Comparison of ENCODE assay signal across 2 fruit fly cellular contexts in the genomic region with DNA sequence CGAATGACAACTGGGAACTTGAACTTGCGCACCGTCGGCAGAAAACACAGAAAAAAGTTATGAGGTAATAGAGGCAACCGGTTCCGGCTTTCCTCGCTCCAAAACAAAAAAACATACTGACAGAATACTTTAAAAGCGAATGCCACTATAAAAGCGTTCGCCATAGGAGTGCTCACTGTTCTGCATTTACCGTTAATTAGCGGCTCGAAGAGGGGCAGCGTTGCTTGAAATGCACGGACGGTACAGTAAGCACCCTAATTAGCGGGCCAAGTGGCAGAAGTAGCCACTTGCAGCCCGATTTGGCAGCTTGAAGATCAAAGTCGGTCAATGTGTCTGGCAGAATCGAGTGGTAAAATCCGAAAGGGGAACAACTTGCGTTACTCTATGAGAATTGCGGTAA.
A peak's percentile ranks its signal among the peaks of the same experiment; 100 is the strongest.
TF ChIP-seq lines count a peak whose summit lies in the region.

No protein-coding gene starts in this region.

- no peak for TF ChIP-seq CTCF in whole organism, embryonic (GFP tag; optimal IDR thresholded peaks at IDR 0.05; lab: Kevin White, UChicago)

TF ChIP-seq in whole organism, adult, 20 proteins besides CTCF, POLR2A, EP300 and RAD21:
- TF ChIP-seq Mnt (GFP tag; optimal IDR thresholded peaks at IDR 0.05; lab: Kevin White, UChicago): no peak
- TF ChIP-seq CG33017 (tag; optimal IDR thresholded peaks at IDR 0.05; lab: Kevin White, UChicago): no peak
- TF ChIP-seq pad (GFP tag; optimal IDR thresholded peaks at IDR 0.05; lab: Kevin White, UChicago): peak; percentile 83
- no peak for TF ChIP-seq CG7101 (tag; optimal IDR thresholded peaks at IDR 0.05; lab: Kevin White, UChicago)
- TF ChIP-seq CG7045 (GFP tag; optimal IDR thresholded peaks at IDR 0.05; lab: Kevin White, UChicago): no peak

TF ChIP-seq in whole organism, embryonic, 481 proteins besides CTCF, POLR2A, EP300 and RAD21:
- TF ChIP-seq CG32532 (GFP tag; IDR thresholded peaks at IDR 0.05; lab: Robert Waterston, UW) (peak; percentile 10; the same call in 1 of the 2 replicates), grau (tag; optimal IDR thresholded peaks at IDR 0.05; lab: Kevin White, UChicago) (peak; percentile 65), CG12769 (tag; optimal IDR thresholded peaks at IDR 0.05; lab: Kevin White, UChicago) (peak; percentile 15), trh (GFP tag; optimal IDR thresholded peaks at IDR 0.05; lab: Kevin White, UChicago) (no peak), CG16813 (GFP tag; IDR thresholded peaks at IDR 0.05; lab: Robert Waterston, UW; ENCODE audit: partially characterized antibody) (0 out of 3 replicates have a peak, but pooled peaks have one; percentile 23), abd-A (tag; optimal IDR thresholded peaks at IDR 0.05; lab: Kevin White, UChicago) (peak; percentile 30), CG7745 (tag; optimal IDR thresholded peaks at IDR 0.05; lab: Kevin White, UChicago) (no peak), Vsx1 (GFP tag; optimal IDR thresholded peaks at IDR 0.05; lab: Kevin White, UChicago) (peak; percentile 34), Hr3 (GFP tag; optimal IDR thresholded peaks at IDR 0.05; lab: Kevin White, UChicago) (no peak), HLH54F (GFP tag; optimal IDR thresholded peaks at IDR 0.05; lab: Kevin White, UChicago) (no peak), Pdp1 (GFP tag; optimal IDR thresholded peaks at IDR 0.05; lab: Kevin White, UChicago) (peak in 1 of 2 experiments; percentile 5), CG13894 (tag; optimal IDR thresholded peaks at IDR 0.05; lab: Kevin White, UChicago) (peak; percentile 22), Eip74EF (GFP tag; optimal IDR thresholded peaks at IDR 0.05; lab: Kevin White, UChicago) (peak in 1 of 2 experiments; percentile 46), chinmo (GFP tag; IDR thresholded peaks at IDR 0.05; lab: Robert Waterston, UW; ENCODE audit: partially characterized antibody) (peak; percentile 73; the same call in 1 of the 4 replicates), CG7271 (tag; optimal IDR thresholded peaks at IDR 0.05; lab: Kevin White, UChicago) (no peak)
